Worm (Caenorhabditis elegans) whole organism, L1 larva: Measurements from ENCODE around the gene zag-1.

Experiments
- C16A3.4 ChIP-seq: fragments of 150-350 bp; optimal IDR thresholded peaks from 2 replicates; lab custom pipeline; 2014; ENCODE audit warnings: missing biosample characterization, missing genetic modification characterization
- C34B4.2 ChIP-seq: sonication (generic microtip); optimal IDR thresholded peaks from 2 replicates; lab custom pipeline; 2017; ENCODE audit warnings: mild to moderate bottlenecking, missing genetic modification characterization, missing compliant biosample characterization
- Y116A8C.19 ChIP-seq: sonication (generic microtip); optimal IDR thresholded peaks from 2 replicates; lab custom pipeline; 2016; ENCODE audit warnings: missing compliant biosample characterization, missing genetic modification characterization, borderline replicate concordance
- aly-2 ChIP-seq: fragments of 150-350 bp; optimal IDR thresholded peaks from 2 replicates; lab custom pipeline; 2014; ENCODE audit warnings: missing biosample characterization, missing genetic modification characterization
- blmp-1 ChIP-seq: fragments of 150-350 bp; optimal IDR thresholded peaks from 2 replicates; lab custom pipeline; 2014; ENCODE audit warnings: missing biosample characterization, missing genetic modification characterization
- ceh-8 ChIP-seq: fragments of 200-800 bp; sonication (Bioruptor generic); optimal IDR thresholded peaks from 2 replicates; lab custom pipeline; 2018; ENCODE audit warnings: mild to moderate bottlenecking, missing genetic modification characterization, moderate library complexity, missing compliant biosample characterization
- ceh-88 ChIP-seq: fragments of 200-800 bp; sonication (Bioruptor generic); IDR thresholded peaks from 2 replicates; pipeline ENCODE4 v1.3.6; 2022; ENCODE audit warnings: missing genetic modification characterization, missing compliant biosample characterization
- ceh-90 ChIP-seq: sonication (generic microtip); optimal IDR thresholded peaks from 2 replicates; lab custom pipeline; 2016; ENCODE audit warnings: missing genetic modification characterization, missing compliant biosample characterization
- ces-1 ChIP-seq: fragments of 150-350 bp; optimal IDR thresholded peaks from 2 replicates; lab custom pipeline; 2014; ENCODE audit warnings: missing biosample characterization, missing genetic modification reagents, missing genetic modification characterization
- dpl-1 ChIP-seq, 3 experiments: fragments of 150-350 bp in 2 of 3; sonication (generic microtip) in 1 of 3; optimal IDR thresholded peaks; 2 replicates each; lab custom pipeline; 2014 to 2017; ENCODE audit warnings: missing biosample characterization in 3 of 3, missing genetic modification characterization in 3 of 3, missing genetic modification reagents in 3 of 3
- efl-1 ChIP-seq, 4 experiments: fragments of 150-350 bp; optimal IDR thresholded peaks in 3 of 4; peaks in 1 of 4; 1 replicate in 1 of 4; 2 replicates in 3 of 4; lab custom pipeline; 2014; ENCODE audit warnings: missing biosample characterization in 2 of 4, missing genetic modification characterization in 2 of 4, missing genetic modification reagents in 2 of 4
- efl-3 ChIP-seq: fragments of 200-800 bp; sonication (Bioruptor generic); optimal IDR thresholded peaks from 2 replicates; lab custom pipeline; 2018; ENCODE audit warnings: mild to moderate bottlenecking, missing genetic modification characterization, missing compliant biosample characterization
- egl-13 ChIP-seq: sonication (generic microtip); optimal IDR thresholded peaks from 2 replicates; lab custom pipeline; 2016; ENCODE audit warnings: missing genotype, missing genetic modification reagents, missing genetic modification characterization, missing compliant biosample characterization
- egl-27 ChIP-seq, 2 experiments: fragments of 150-350 bp in 1 of 2; sonication (generic microtip); optimal IDR thresholded peaks; 3 replicates each; lab custom pipeline; 2017 to 2018; ENCODE audit warnings: missing biosample characterization in 2 of 2, missing genetic modification characterization in 2 of 2, missing genetic modification reagents in 2 of 2
- elt-2 ChIP-seq: sonication (generic microtip); optimal IDR thresholded peaks from 2 replicates; lab custom pipeline; 2016; ENCODE audit warnings: missing genetic modification characterization, mild to moderate bottlenecking, inconsistent platforms, missing compliant biosample characterization, missing genetic modification reagents
- elt-3 ChIP-seq, 6 experiments: fragments of 150-350 bp in 1 of 6; sonication (generic microtip); optimal IDR thresholded peaks; 2 replicates each; lab custom pipeline; 2017 to 2018; ENCODE audit warnings: missing biosample characterization in 6 of 6, missing genetic modification characterization in 6 of 6, inconsistent platforms in 1 of 6
- ets-5 ChIP-seq: fragments of 200-800 bp; sonication (Bioruptor generic); IDR thresholded peaks from 2 replicates; pipeline ENCODE4 v1.3.6; 2022; ENCODE audit warnings: missing genetic modification characterization, missing compliant biosample characterization
- fkh-10 ChIP-seq: sonication (generic microtip); optimal IDR thresholded peaks from 2 replicates; lab custom pipeline; 2017; ENCODE audit warnings: missing biosample characterization, missing genetic modification reagents, missing genetic modification characterization
- fkh-4 ChIP-seq: sonication (generic microtip); optimal IDR thresholded peaks from 2 replicates; lab custom pipeline; 2016; ENCODE audit warnings: missing compliant biosample characterization, missing genetic modification characterization, borderline replicate concordance
- fkh-8 ChIP-seq: sonication (generic microtip); optimal IDR thresholded peaks from 2 replicates; lab custom pipeline; 2016; ENCODE audit warnings: mild to moderate bottlenecking, missing genetic modification characterization, missing compliant biosample characterization
- fos-1 ChIP-seq: fragments of 150-350 bp; optimal IDR thresholded peaks from 2 replicates; lab custom pipeline; 2014; ENCODE audit warnings: missing biosample characterization, missing genetic modification characterization
- grh-1 ChIP-seq: fragments of 200-800 bp; sonication (Bioruptor generic); IDR thresholded peaks from 2 replicates; pipeline ENCODE4 v1.3.6; 2022; ENCODE audit warnings: missing genetic modification reagents, missing genetic modification characterization, missing compliant biosample characterization
- hpl-2 ChIP-seq: fragments of 150-350 bp; optimal IDR thresholded peaks from 2 replicates; lab custom pipeline; 2014; ENCODE audit warnings: missing biosample characterization, missing genetic modification reagents, missing genetic modification characterization
- isw-1 ChIP-seq: fragments of 200-800 bp; sonication (Bioruptor generic); IDR thresholded peaks from 2 replicates; pipeline ENCODE4 v1.3.6; 2022; ENCODE audit warnings: missing genetic modification characterization, missing compliant biosample characterization
- lin-14 ChIP-seq: fragments of 200-800 bp; sonication (Bioruptor generic); optimal IDR thresholded peaks from 2 replicates; lab custom pipeline; 2018; ENCODE audit warnings: mild to moderate bottlenecking, missing genetic modification characterization, moderate library complexity, missing compliant biosample characterization
- lin-15B ChIP-seq: fragments of 150-350 bp; sonication (generic microtip); optimal IDR thresholded peaks from 3 replicates; lab custom pipeline; 2014; ENCODE audit warnings: missing biosample characterization, missing genetic modification characterization
- lin-35 ChIP-seq, 2 experiments: fragments of 150-350 bp; optimal IDR thresholded peaks; 2 replicates each; lab custom pipeline; 2014; ENCODE audit warnings: missing biosample characterization in 2 of 2, missing genetic modification characterization in 2 of 2, missing genetic modification reagents in 2 of 2
- lin-39 ChIP-seq: fragments of 150-350 bp; optimal IDR thresholded peaks from 2 replicates; lab custom pipeline; 2014; ENCODE audit warnings: missing biosample characterization, missing genetic modification reagents, missing genetic modification characterization
- lsy-2 ChIP-seq, 2 experiments: fragments of 150-350 bp; optimal IDR thresholded peaks; 2 replicates each; lab custom pipeline; 2014; ENCODE audit warnings: missing biosample characterization in 2 of 2, missing genetic modification characterization in 2 of 2
- mdl-1 ChIP-seq, 2 experiments: fragments of 150-350 bp; optimal IDR thresholded peaks; 2 replicates each; lab custom pipeline; 2014 to 2017; ENCODE audit warnings: missing biosample characterization in 2 of 2, missing genetic modification characterization in 2 of 2, inconsistent platforms in 1 of 2
- mep-1 ChIP-seq: fragments of 150-350 bp; optimal IDR thresholded peaks from 2 replicates; lab custom pipeline; 2014; ENCODE audit warnings: missing biosample characterization, missing genetic modification characterization
- nhr-11 ChIP-seq: fragments of 150-350 bp; optimal IDR thresholded peaks from 2 replicates; lab custom pipeline; 2014; ENCODE audit warnings: missing biosample characterization, missing genetic modification characterization
- nhr-237 ChIP-seq: fragments of 150-350 bp; optimal IDR thresholded peaks from 2 replicates; lab custom pipeline; 2014; ENCODE audit warnings: missing biosample characterization, missing genetic modification characterization
- nhr-28 ChIP-seq: fragments of 150-350 bp; optimal IDR thresholded peaks from 2 replicates; lab custom pipeline; 2014; ENCODE audit warnings: missing biosample characterization, missing genetic modification characterization
- nhr-47 ChIP-seq: sonication (generic microtip); optimal IDR thresholded peaks from 2 replicates; lab custom pipeline; 2016; ENCODE audit warnings: mild to moderate bottlenecking, missing genetic modification characterization, moderate library complexity, missing compliant biosample characterization
- nhr-71 ChIP-seq: sonication (generic microtip); optimal IDR thresholded peaks from 2 replicates; lab custom pipeline; 2016; ENCODE audit warnings: mild to moderate bottlenecking, missing genetic modification characterization, moderate library complexity, missing compliant biosample characterization
- nhr-76 ChIP-seq: sonication (generic microtip); optimal IDR thresholded peaks from 2 replicates; lab custom pipeline; 2017; ENCODE audit warnings: missing biosample characterization, missing genetic modification characterization
- nhr-77 ChIP-seq: fragments of 150-350 bp; optimal IDR thresholded peaks from 2 replicates; lab custom pipeline; 2014; ENCODE audit warnings: missing biosample characterization, missing genetic modification characterization
- nhr-85 ChIP-seq: sonication (generic microtip); peaks from one replicate; lab custom pipeline; 2016; ENCODE audit warnings: missing genetic modification characterization, inconsistent platforms, missing compliant biosample characterization
- nhr-90 ChIP-seq: sonication (generic microtip); optimal IDR thresholded peaks from 2 replicates; lab custom pipeline; 2016; ENCODE audit warnings: mild to moderate bottlenecking, missing genetic modification characterization, missing compliant biosample characterization; ENCODE audit not compliant: poor library complexity
- pqm-1 ChIP-seq: sonication (generic microtip); optimal IDR thresholded peaks from 3 replicates; lab custom pipeline; 2017; ENCODE audit warnings: missing biosample characterization, missing genetic modification characterization
- sox-4 ChIP-seq: sonication (generic microtip); optimal IDR thresholded peaks from 2 replicates; lab custom pipeline; 2016; ENCODE audit warnings: missing genetic modification characterization, missing compliant biosample characterization
- sup-37 ChIP-seq: fragments of 200-800 bp; sonication (Bioruptor generic); optimal IDR thresholded peaks from 2 replicates; lab custom pipeline; 2018; ENCODE audit warnings: mild to moderate bottlenecking, missing genetic modification characterization, missing compliant biosample characterization
- swsn-7 ChIP-seq: sonication (generic microtip); optimal IDR thresholded peaks from 2 replicates; lab custom pipeline; 2016; ENCODE audit warnings: missing genetic modification characterization, missing compliant biosample characterization
- tlp-1 ChIP-seq: fragments of 150-350 bp; optimal IDR thresholded peaks from 2 replicates; lab custom pipeline; 2014; ENCODE audit warnings: missing biosample characterization, missing genetic modification characterization
- unc-30 ChIP-seq: sonication (generic microtip); optimal IDR thresholded peaks from 2 replicates; lab custom pipeline; 2017; ENCODE audit warnings: missing biosample characterization, missing genetic modification characterization
- unc-62 ChIP-seq: fragments of 150-350 bp; optimal IDR thresholded peaks from 2 replicates; lab custom pipeline; 2014; ENCODE audit warnings: missing biosample characterization, missing genetic modification reagents, missing genetic modification characterization
- unc-86 ChIP-seq: sonication (generic microtip); optimal IDR thresholded peaks from 2 replicates; lab custom pipeline; 2016; ENCODE audit warnings: missing genetic modification characterization, missing compliant biosample characterization
- unc-98 ChIP-seq: fragments of 200-800 bp; sonication (Bioruptor generic); IDR thresholded peaks from 2 replicates; pipeline ENCODE4 v1.3.6; 2022; ENCODE audit warnings: missing genetic modification characterization, missing compliant biosample characterization
- vab-15 ChIP-seq: sonication (generic microtip); optimal IDR thresholded peaks from 2 replicates; lab custom pipeline; 2017; ENCODE audit warnings: missing genotype, mild to moderate bottlenecking, missing genetic modification characterization, missing compliant biosample characterization
- zag-1 ChIP-seq: fragments of 150-350 bp; optimal IDR thresholded peaks from 2 replicates; lab custom pipeline; 2014; ENCODE audit warnings: missing biosample characterization, missing genetic modification characterization
- ztf-4 ChIP-seq: fragments of 150-350 bp; optimal IDR thresholded peaks from 2 replicates; lab custom pipeline; 2014; ENCODE audit warnings: missing biosample characterization, missing genetic modification characterization

Gene zag-1

ce11 chrIV:3820133-3820532 is 35.5 kb upstream of the zag-1 start:
- TF ChIP-seq ceh-88 (no peak), nhr-28 (no peak), Y116A8C.19 (tag; lab: Kevin White, UChicago) (no peak), lin-14 (GFP tag; lab: Kevin White, UChicago) (peak; percentile 30), fkh-10 (peak; percentile 95), aly-2 (tag; lab: Kevin White, UChicago) (no peak), blmp-1 (tag; lab: Kevin White, UChicago) (peak; percentile 20), fos-1 (tag; lab: Kevin White, UChicago) (no peak), nhr-47 (tag; lab: Kevin White, UChicago) (no peak), egl-13 (tag; lab: Kevin White, UChicago) (no peak), nhr-85 (tag; lab: Kevin White, UChicago) (peak; percentile 9)
- TF ChIP-seq, all 84 proteins: peak for 4

- TF ChIP-seq ceh-90 (no peak), efl-3 (GFP tag; lab: Kevin White, UChicago) (no peak), fkh-8 (no peak), elt-2 (tag; lab: Kevin White, UChicago) (peak; percentile 43), sup-37 (GFP tag; lab: Kevin White, UChicago) (no peak), elt-3 (tag; optimal IDR thresholded peaks at IDR 0.05; lab: Kevin White, UChicago) (no peak), unc-62 (GFP tag; lab: Kevin White, UChicago) (no peak), lin-15B (tag; lab: Kevin White, UChicago) (no peak), dpl-1 (GFP tag; optimal IDR thresholded peaks at IDR 0.05; lab: Kevin White, UChicago) (no peak), efl-1 (optimal IDR thresholded peaks at IDR 0.05; lab: Kevin White, UChicago) (no peak), efl-1 (GFP tag; optimal IDR thresholded peaks at IDR 0.05 in 1 of 2; lab: Kevin White, UChicago) (peak in 1 of 2 experiments; percentile 42), vab-15 (tag; lab: Kevin White, UChicago) (no peak), hpl-2 (GFP tag; lab: Kevin White, UChicago) (no peak), swsn-7 (tag; lab: Kevin White, UChicago) (no peak), lin-35 (GFP tag; optimal IDR thresholded peaks at IDR 0.05; lab: Kevin White, UChicago) (no peak), nhr-28 (no peak), sox-4 (tag; lab: Kevin White, UChicago) (no peak), unc-86 (tag; lab: Kevin White, UChicago) (peak; percentile 65), unc-98 (no peak), lsy-2 (tag; optimal IDR thresholded peaks at IDR 0.05; lab: Kevin White, UChicago) (no peak), isw-1 (GFP tag; lab: Robert Waterston, UW) (no peak), unc-30 (tag; lab: Kevin White, UChicago) (no peak), ceh-8 (GFP tag; lab: Kevin White, UChicago) (no peak), tlp-1 (no peak), egl-27 (tag; optimal IDR thresholded peaks at IDR 0.05; lab: Kevin White, UChicago) (no peak), mdl-1 (tag; optimal IDR thresholded peaks at IDR 0.05; lab: Kevin White, UChicago) (no peak), ztf-4 (tag; lab: Kevin White, UChicago) (no peak), pqm-1 (no peak), aly-2 (tag; lab: Kevin White, UChicago) (no peak), grh-1 (no peak), fkh-4 (no peak), zag-1 (tag; lab: Kevin White, UChicago) (no peak), ets-5 (GFP tag; lab: Robert Waterston, UW) (no peak), C34B4.2 (tag; lab: Kevin White, UChicago) (no peak), nhr-47 (tag; lab: Kevin White, UChicago) (peak; percentile 13), nhr-76 (tag; lab: Kevin White, UChicago) (no peak), C16A3.4 (no peak), ces-1 (GFP tag; lab: Kevin White, UChicago) (no peak), nhr-11 (tag; lab: Kevin White, UChicago) (no peak), mep-1 (tag; lab: Kevin White, UChicago) (no peak), nhr-90 (tag; lab: Kevin White, UChicago) (no peak), nhr-237 (tag; lab: Kevin White, UChicago) (no peak), lin-39 (tag; lab: Kevin White, UChicago) (no peak), nhr-77 (tag; lab: Kevin White, UChicago) (no peak), lin-14 (GFP tag; lab: Kevin White, UChicago) (peak; percentile 32), nhr-71 (tag; lab: Kevin White, UChicago) (peak; percentile 34)
Observed at ce11 chrIV:3821554-3821953, 34.1 kb upstream of the zag-1 start.
